Worm (Caenorhabditis elegans) whole organism, L4/young adult: ENCODE data around the gene abhd-5.2.

ENCODE experiments used
- W03F9.2 ChIP-seq: fragments of 150-350 bp; optimal IDR thresholded peaks from 2 replicates; lab custom pipeline; 2014; ENCODE audit warnings: missing biosample characterization, missing genetic modification characterization
- dao-5 ChIP-seq: sonication (generic microtip); optimal IDR thresholded peaks from 2 replicates; lab custom pipeline; 2016; ENCODE audit warnings: missing genotype, missing genetic modification characterization, moderate library complexity, missing compliant biosample characterization
- him-1 ChIP-seq: sonication (generic microtip); optimal IDR thresholded peaks from 2 replicates; lab custom pipeline; 2016; ENCODE audit warnings: missing genotype, missing genetic modification reagents, missing genetic modification characterization, missing compliant biosample characterization

The abhd-5.2 gene

DNA sequence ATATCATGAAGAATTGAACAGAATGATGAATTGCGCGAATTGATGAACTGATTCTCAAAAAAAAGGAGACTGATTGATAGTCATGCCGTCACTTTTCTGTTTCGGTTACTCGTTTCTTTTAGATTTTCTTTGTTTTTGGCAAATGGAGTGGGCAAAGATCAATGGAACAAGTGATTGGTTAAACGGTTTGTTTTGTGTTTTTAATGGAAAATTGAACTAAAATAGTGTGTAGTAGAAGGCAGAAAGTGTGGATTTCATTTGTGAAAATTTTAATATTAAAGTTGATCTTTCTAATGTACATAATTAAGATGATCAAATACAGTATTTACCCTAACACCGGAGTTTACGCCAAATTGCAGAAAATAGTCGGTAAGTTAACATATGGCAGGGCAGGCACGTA lies 4.6 kb upstream of the abhd-5.2 start, which contains the start of gene nas-9:
Gene nas-9 (minus strand): TSS at position 101 of the 400 bp plus-strand sequence.
- TF ChIP-seq him-1 (tag; lab: Kevin White, UChicago) (no peak), W03F9.2 (tag; lab: Kevin White, UChicago) (no peak), dao-5 (no peak)

- no peak for TF ChIP-seq W03F9.2 (tag; lab: Kevin White, UChicago)
- no peak for TF ChIP-seq dao-5
- no peak for TF ChIP-seq him-1 (tag; lab: Kevin White, UChicago)
Observed at ce11 chrV:4841179-4841578, 3.3 kb upstream of the abhd-5.2 start, which contains the start of gene cwp-1. cwp-1 (minus strand) TSS chrV:4841279.

ce11 chrV:4842544-4842943 lies 1.9 kb upstream of the abhd-5.2 start, which contains the start of the genes cwp-2 and cwp-3:
cwp-2 (minus strand) TSS chrV:4842644.
cwp-3 (plus strand) TSS chrV:4842836.
- TF ChIP-seq him-1 (tag; lab: Kevin White, UChicago) (no peak), dao-5 (no peak), W03F9.2 (tag; lab: Kevin White, UChicago) (no peak)

DNA sequence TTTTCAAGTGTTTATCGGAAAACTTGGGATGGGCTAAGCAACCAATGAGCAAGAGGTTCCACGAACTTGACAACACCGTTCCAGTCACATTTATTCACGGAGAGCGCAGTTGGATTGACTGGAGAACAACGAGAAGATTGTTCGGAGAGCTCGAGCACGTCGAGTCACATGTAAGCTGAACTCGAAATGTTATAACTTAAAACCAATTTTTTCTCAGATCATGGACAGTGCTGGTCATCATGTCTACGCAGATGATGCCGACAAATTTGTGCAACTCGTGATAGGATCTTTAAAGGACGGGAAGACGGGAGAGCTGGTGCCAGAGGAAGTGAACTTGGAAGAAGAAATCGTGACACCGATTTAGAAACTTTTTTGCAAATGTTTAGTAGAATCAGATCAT lies 2.0 kb downstream of the abhd-5.2 start:
- TF ChIP-seq W03F9.2 (tag; lab: Kevin White, UChicago) (no peak), him-1 (tag; lab: Kevin White, UChicago) (no peak), dao-5 (no peak)

DNA sequence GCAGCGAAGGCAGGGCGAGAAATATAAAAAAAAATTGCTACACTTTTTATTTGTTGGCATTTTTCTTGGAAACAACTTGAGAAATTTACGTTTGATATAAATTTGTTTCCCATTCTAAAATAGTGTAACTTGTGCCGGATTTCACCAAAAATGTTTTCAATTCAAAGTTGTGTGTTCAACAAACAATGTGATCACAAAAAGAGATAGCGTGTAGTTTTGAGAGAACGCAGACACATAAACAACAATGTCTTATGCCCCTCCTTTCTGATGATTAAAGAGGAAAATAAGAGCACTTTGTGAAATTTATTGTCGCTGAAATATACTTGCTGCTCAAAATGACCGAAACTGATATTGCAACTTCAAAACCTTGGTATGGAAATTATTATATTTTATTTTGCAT lies 2.9 kb downstream of the abhd-5.2 start, which contains the start of gene abhd-5.1:
Gene abhd-5.1 (plus strand): TSS at position 230 of the 400 bp plus-strand sequence.
- TF ChIP-seq W03F9.2 (tag; lab: Kevin White, UChicago), result peak; percentile 20
- no peak for TF ChIP-seq him-1 (tag; lab: Kevin White, UChicago)
- TF ChIP-seq dao-5, result no peak

ce11 chrV:4850446-4850845 lies 6.0 kb downstream of the abhd-5.2 start:
- no peak for TF ChIP-seq dao-5
- TF ChIP-seq W03F9.2 (tag; lab: Kevin White, UChicago), result no peak
- TF ChIP-seq him-1 (tag; lab: Kevin White, UChicago), result no peak

DNA sequence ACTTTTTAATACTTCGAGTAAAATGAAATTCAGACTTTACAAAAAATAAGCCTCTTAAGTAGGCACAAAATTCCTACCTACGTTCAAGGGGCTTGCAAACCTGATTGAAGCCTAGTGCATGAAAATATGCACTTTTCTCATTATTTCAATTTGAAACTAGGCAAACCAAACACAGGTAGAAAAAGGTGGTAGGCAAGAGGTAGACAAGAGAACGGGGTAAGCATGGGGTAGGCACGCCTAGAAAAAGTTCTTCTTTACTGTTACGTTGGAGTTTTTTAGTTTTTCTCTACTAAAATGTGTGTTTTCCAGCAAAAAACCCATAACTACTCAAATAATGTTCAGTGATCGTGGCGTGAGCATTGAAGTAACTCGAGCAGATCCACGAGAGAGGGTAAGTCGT lies 6.7 kb downstream of the abhd-5.2 start, which contains the start of gene nex-4:
Gene nex-4 (plus strand): TSS at position 301 of the 400 bp plus-strand sequence.
- TF ChIP-seq W03F9.2 (tag; lab: Kevin White, UChicago) (no peak), him-1 (tag; lab: Kevin White, UChicago) (no peak), dao-5 (no peak)

DNA sequence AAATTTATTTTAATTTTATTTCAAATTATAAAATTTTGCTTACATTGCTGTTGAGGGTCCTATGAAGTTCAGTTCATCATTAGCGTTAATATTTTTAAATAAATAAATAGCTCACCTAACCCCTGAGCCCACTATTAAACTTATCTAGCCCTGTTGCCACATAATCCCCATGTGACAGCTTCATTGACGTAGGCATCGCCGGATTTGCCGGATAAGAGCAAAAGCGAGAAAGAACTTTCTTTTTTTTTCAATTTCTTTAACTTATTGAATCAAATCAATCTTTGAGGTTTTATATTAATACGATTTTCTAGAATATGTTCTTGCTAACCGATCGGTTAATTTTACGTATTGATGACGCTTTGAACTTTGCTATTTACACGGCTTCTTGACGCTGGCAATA lies 7.5 kb downstream of the abhd-5.2 start:
- TF ChIP-seq him-1 (tag; lab: Kevin White, UChicago) (no peak), W03F9.2 (tag; lab: Kevin White, UChicago) (no peak), dao-5 (no peak)

ce11 chrV:4857561-4857960 lies 13.1 kb downstream of the abhd-5.2 start:
- TF ChIP-seq him-1 (tag; lab: Kevin White, UChicago) (no peak), dao-5 (no peak), W03F9.2 (tag; lab: Kevin White, UChicago) (no peak)

DNA sequence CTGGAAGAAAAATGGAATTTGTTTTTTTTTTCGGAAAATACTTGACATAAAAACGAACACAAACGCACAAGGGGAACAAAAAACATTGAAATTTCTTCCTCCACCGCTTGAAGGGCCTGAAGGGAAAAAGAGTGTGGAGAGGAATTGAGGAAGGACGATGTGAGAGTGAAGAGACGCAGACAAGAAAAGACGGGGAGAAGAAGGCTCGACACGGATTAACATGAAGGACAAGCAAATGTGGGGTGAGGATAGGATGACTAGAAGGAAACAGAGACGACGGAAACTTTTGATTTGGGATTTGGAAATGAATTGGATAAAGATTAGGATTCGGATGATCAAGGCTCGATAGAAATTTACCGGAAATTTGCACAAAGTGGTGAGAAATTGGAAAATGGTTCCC lies 16.0 kb downstream of the abhd-5.2 start:
- TF ChIP-seq dao-5 (no peak), W03F9.2 (tag; lab: Kevin White, UChicago) (no peak), him-1 (tag; lab: Kevin White, UChicago) (no peak)

- TF ChIP-seq dao-5, result no peak
- TF ChIP-seq him-1 (tag; lab: Kevin White, UChicago), result no peak
- TF ChIP-seq W03F9.2 (tag; lab: Kevin White, UChicago), result no peak
Observed at ce11 chrV:4862737-4863136, 18.3 kb downstream of the abhd-5.2 start, which contains the start of gene C37H5.13. C37H5.13 (minus strand) TSS chrV:4862965.

DNA sequence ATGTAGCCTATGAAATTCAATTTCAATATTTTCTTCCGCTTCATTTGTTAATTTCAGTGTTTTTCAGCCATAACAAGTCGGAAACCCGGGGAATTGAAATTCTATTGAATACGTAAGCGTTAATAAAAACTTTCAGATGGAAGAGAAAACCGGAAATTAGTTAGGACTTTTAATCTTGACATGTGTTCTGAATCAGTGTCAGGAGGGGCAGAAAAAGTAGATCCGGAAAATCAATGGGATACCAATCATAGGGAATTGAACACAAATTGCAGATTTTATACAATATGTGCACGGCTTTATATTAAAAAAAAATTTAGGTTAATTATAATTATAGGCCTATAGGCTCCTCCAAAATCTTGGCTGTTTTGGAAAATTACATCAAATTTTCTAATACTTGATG lies 19.8 kb downstream of the abhd-5.2 start:
- TF ChIP-seq W03F9.2 (tag; lab: Kevin White, UChicago) (no peak), dao-5 (no peak), him-1 (tag; lab: Kevin White, UChicago) (no peak)

DNA sequence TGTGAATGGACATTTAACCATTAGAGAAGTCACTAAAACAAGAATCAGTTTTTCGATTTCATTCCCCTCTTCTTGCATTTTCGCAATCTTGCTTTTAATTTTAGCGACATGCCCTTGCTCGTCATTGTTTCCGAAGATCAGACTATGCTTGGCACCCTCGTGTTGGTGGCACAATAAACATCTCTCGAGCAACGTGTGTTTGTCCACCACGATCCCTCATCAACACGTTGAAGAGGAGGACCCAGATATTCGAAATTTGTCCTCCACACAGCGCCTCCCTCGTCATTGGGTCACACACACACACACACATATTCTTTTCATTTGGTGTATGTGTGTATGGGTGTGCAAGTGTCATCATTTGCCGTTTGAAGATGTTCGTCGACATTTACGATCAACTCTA lies 20.9 kb downstream of the abhd-5.2 start, which contains the start of gene srd-32:
Gene srd-32 (plus strand): TSS at position 301 of the 400 bp plus-strand sequence.
- TF ChIP-seq dao-5 (no peak), W03F9.2 (tag; lab: Kevin White, UChicago) (no peak), him-1 (tag; lab: Kevin White, UChicago) (no peak)

DNA sequence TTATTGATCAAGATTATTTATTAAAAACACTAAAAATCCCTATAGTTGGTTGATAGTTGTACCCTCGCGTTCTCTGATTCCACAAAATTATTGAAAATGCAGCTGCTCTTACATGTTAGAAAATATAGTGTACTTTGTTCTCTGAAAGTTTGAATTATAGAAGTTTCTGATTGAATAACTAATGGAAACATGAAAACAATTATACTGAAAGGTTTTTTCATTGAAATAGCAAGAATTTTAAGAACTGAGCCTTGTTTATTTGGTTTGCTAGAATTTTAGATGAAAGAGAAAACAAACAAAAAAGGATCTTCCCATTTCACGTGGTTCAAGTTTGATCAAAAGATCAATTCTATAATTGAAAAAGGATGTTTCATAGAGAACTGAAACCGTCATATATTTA lies 23.1 kb downstream of the abhd-5.2 start:
- TF ChIP-seq W03F9.2 (tag; lab: Kevin White, UChicago) (no peak), dao-5 (no peak), him-1 (tag; lab: Kevin White, UChicago) (no peak)

DNA sequence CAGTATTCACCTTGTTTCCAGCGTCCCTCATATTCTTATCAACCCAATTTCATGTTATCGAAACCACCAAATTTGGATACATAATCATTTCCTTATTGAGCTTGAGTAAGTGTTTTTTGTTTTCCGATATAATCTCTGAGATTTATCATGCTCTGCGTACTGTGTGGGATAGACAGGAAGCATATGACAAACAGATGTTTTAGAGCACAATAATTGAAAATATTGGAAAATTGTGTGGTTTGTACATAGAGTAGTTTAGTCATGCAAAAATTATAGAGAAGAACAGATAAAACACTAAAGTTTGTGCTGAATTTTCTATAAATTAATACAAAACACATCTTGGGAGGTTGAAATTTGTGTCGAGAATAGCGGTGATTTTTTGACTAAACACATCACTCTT lies 24.2 kb downstream of the abhd-5.2 start:
- TF ChIP-seq dao-5, result no peak
- TF ChIP-seq W03F9.2 (tag; lab: Kevin White, UChicago), result no peak
- no peak for TF ChIP-seq him-1 (tag; lab: Kevin White, UChicago)
